Fruit fly (Drosophila melanogaster) whole organism, embryonic: ENCODE measurements around the gene CG32647.

Experiments
- CG18599 ChIP-seq: fragments of 200-800 bp; sonication (Bioruptor generic); optimal IDR thresholded peaks from 3 replicates; lab custom pipeline; 2017; ENCODE audit warnings: missing biosample characterization, missing genetic modification characterization, mild to moderate bottlenecking, moderate library complexity, missing genetic modification reagents
- ase ChIP-seq: fragments of 200-800 bp; sonication (Bioruptor generic); IDR thresholded peaks from 3 replicates; pipeline ENCODE4 v1.3.6; 2022; ENCODE audit warnings: missing biosample characterization, missing genetic modification characterization
- fd96Cb ChIP-seq: fragments of 200-800 bp; sonication (Bioruptor generic); optimal IDR thresholded peaks from 2 replicates; lab custom pipeline; 2018; ENCODE audit warnings: missing biosample characterization, mild to moderate bottlenecking, missing genetic modification characterization, moderate library complexity

- TF ChIP-seq ase (GFP tag; lab: Robert Waterston, UW) (no peak), fd96Cb (tag; lab: Kevin White, UChicago) (no peak), CG18599 (no peak)
These were observed 16.6 kb upstream of the CG32647 start, which contains the start of gene Nep6 for dm6 chrX:12801357-12801756.
